Worm (Caenorhabditis elegans) whole organism, L4/young adult: ENCODE data around the gene W04H10.6.

Experiments used
- dao-5 ChIP-seq: sonication (generic microtip); optimal IDR thresholded peaks from 2 replicates; lab custom pipeline; 2016; ENCODE audit warnings: missing genotype, missing genetic modification characterization, moderate library complexity, missing compliant biosample characterization
- him-1 ChIP-seq: sonication (generic microtip); optimal IDR thresholded peaks from 2 replicates; lab custom pipeline; 2016; ENCODE audit warnings: missing genotype, missing genetic modification reagents, missing genetic modification characterization, missing compliant biosample characterization

DNA sequence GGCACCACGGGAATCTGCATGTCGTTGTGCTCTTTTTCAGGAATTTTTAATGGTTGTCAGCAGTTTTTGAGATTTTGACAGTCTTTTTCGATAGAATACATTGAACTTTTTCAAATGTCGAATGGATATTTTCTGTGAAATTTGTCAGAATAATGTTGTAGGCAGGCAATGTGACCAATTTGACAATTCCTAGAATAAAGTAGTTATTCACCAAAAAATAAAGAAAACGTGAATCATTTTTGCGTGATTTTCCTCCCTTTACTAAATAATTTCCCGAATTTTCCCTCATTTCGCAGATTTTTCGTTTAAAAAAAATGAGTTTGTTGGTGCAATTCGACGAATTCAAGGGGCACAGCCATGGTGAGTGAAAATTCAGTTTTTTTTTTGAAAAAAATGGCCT lies 516 bp upstream of the W04H10.6 start, which contains the start of gene W04H10.1:
- TF ChIP-seq him-1 (tag; lab: Kevin White, UChicago): no peak
- TF ChIP-seq dao-5 (tag; lab: Kevin White, UChicago): no peak
